Fruit fly (Drosophila melanogaster) whole organism, embryonic: Measurements from ENCODE around the gene CG46309.
A peak's percentile ranks its signal among the peaks of the same experiment; 100 is the strongest.

ENCODE experiments used
- B-H2 ChIP-seq: fragments of 200-800 bp; sonication (Bioruptor generic); optimal IDR thresholded peaks from 2 replicates; lab custom pipeline; 2018; ENCODE audit warnings: missing biosample characterization, mild to moderate bottlenecking, missing genetic modification characterization
- CG10654 ChIP-seq: fragments of 200-800 bp; sonication (Bioruptor generic); optimal IDR thresholded peaks from 2 replicates; lab custom pipeline; 2016; ENCODE audit warnings: missing biosample characterization, missing genetic modification characterization
- CG12104 ChIP-seq: fragments of 200-800 bp; sonication (Bioruptor generic); optimal IDR thresholded peaks from 3 replicates; lab custom pipeline; 2016; ENCODE audit warnings: missing biosample characterization, missing genetic modification characterization
- CG13123 ChIP-seq: fragments of 200-800 bp; sonication (Bioruptor generic); optimal IDR thresholded peaks from 2 replicates; lab custom pipeline; 2016; ENCODE audit warnings: missing biosample characterization, missing genetic modification characterization
- CG1529 ChIP-seq: fragments of 200-800 bp; sonication (Bioruptor generic); optimal IDR thresholded peaks from 3 replicates; lab custom pipeline; 2018; ENCODE audit warnings: missing biosample characterization, missing genetic modification characterization
- CG18599 ChIP-seq: fragments of 200-800 bp; sonication (Bioruptor generic); optimal IDR thresholded peaks from 3 replicates; lab custom pipeline; 2017; ENCODE audit warnings: missing biosample characterization, missing genetic modification characterization, mild to moderate bottlenecking, moderate library complexity, missing genetic modification reagents
- CG18619 ChIP-seq: fragments of 200-800 bp; sonication (Bioruptor generic); optimal IDR thresholded peaks from 3 replicates; lab custom pipeline; 2017; ENCODE audit warnings: missing biosample characterization, mild to moderate bottlenecking, missing genetic modification characterization
- CG2678 ChIP-seq: fragments of 200-800 bp; sonication (Bioruptor generic); optimal IDR thresholded peaks from 3 replicates; lab custom pipeline; 2019; ENCODE audit warnings: missing biosample characterization, mild to moderate bottlenecking, missing genetic modification characterization, moderate library complexity
- CG3407 ChIP-seq: fragments of 200-800 bp; sonication (Bioruptor generic); optimal IDR thresholded peaks from 2 replicates; lab custom pipeline; 2018; ENCODE audit warnings: missing biosample characterization, mild to moderate bottlenecking, missing genetic modification characterization
- CG4360 ChIP-seq: fragments of 200-800 bp; sonication (Bioruptor generic); IDR thresholded peaks from 2 replicates; pipeline ENCODE4 v1.3.6; 2022; ENCODE audit warnings: missing biosample characterization, missing genetic modification characterization
- CG4404 ChIP-seq: fragments of 200-800 bp; sonication (Bioruptor generic); IDR thresholded peaks from 2 replicates; pipeline ENCODE4 v1.3.6; 2022; ENCODE audit warnings: missing biosample characterization, missing genetic modification characterization
- CG5180 ChIP-seq: fragments of 200-800 bp; sonication (Bioruptor generic); optimal IDR thresholded peaks from 3 replicates; lab custom pipeline; 2017; ENCODE audit warnings: missing biosample characterization, missing genetic modification characterization, mild to moderate bottlenecking, moderate library complexity, missing genetic modification reagents
- CG8478 ChIP-seq: fragments of >200 bp; optimal IDR thresholded peaks from 2 replicates; lab custom pipeline; 2018
- CG9437 ChIP-seq: fragments of 200-800 bp; sonication (Bioruptor generic); optimal IDR thresholded peaks from 2 replicates; lab custom pipeline; 2018; ENCODE audit warnings: missing biosample characterization, mild to moderate bottlenecking, missing genetic modification characterization
- CG9797 ChIP-seq: fragments of 200-800 bp; sonication (Bioruptor generic); optimal IDR thresholded peaks from 3 replicates; lab custom pipeline; 2018; ENCODE audit warnings: missing biosample characterization, mild to moderate bottlenecking, missing genetic modification characterization
- CkIIα-i1 ChIP-seq: fragments of 200-800 bp; sonication (Bioruptor generic); IDR thresholded peaks from 2 replicates; pipeline ENCODE4 v1.3.6; 2022; ENCODE audit warnings: missing biosample characterization, missing genetic modification characterization
- D19A ChIP-seq: fragments of 200-800 bp; optimal IDR thresholded peaks from 3 replicates; lab custom pipeline; 2019; ENCODE audit warnings: missing biosample characterization, mild to moderate bottlenecking, missing genetic modification characterization, moderate library complexity
- Dbx ChIP-seq: fragments of 200-800 bp; sonication (Bioruptor generic); IDR thresholded peaks from 3 replicates; pipeline ENCODE4 v1.3.6; 2022; ENCODE audit warnings: missing biosample characterization, missing genetic modification characterization
- Doc2 ChIP-seq: fragments of 200-800 bp; sonication (Bioruptor generic); IDR thresholded peaks from 2 replicates; pipeline ENCODE4 v1.3.6; 2022; ENCODE audit warnings: missing biosample characterization, missing genetic modification characterization
- Dref ChIP-seq: fragments of 200-800 bp; sonication (Bioruptor generic); IDR thresholded peaks from 2 replicates; pipeline ENCODE4 v1.3.6; 2022; ENCODE audit warnings: missing biosample characterization, missing genetic modification characterization
- HLHmδ ChIP-seq: fragments of 200-800 bp; sonication (Bioruptor generic); optimal IDR thresholded peaks from 2 replicates; lab custom pipeline; 2018; ENCODE audit warnings: missing biosample characterization, mild to moderate bottlenecking, missing genetic modification characterization, moderate library complexity
- Hey ChIP-seq: fragments of 200-800 bp; sonication (Bioruptor generic); optimal IDR thresholded peaks from 3 replicates; lab custom pipeline; 2018; ENCODE audit warnings: missing biosample characterization, mild to moderate bottlenecking, missing genetic modification characterization
- Hr39 ChIP-seq: fragments of >200 bp; optimal IDR thresholded peaks from 2 replicates; lab custom pipeline; 2017
- Usf ChIP-seq: fragments of 200-800 bp; sonication (Bioruptor generic); optimal IDR thresholded peaks from 2 replicates; lab custom pipeline; 2017; ENCODE audit warnings: missing genotype, missing biosample characterization, missing genetic modification characterization
- ato ChIP-seq: fragments of 200-800 bp; sonication (Bioruptor generic); IDR thresholded peaks from 2 replicates; pipeline ENCODE4 v1.3.6; 2022; ENCODE audit warnings: missing biosample characterization, missing genetic modification characterization; ENCODE audit not compliant: partially characterized antibody
- az2 ChIP-seq: fragments of 200-800 bp; sonication (Bioruptor generic); optimal IDR thresholded peaks from 3 replicates; lab custom pipeline; 2016; ENCODE audit warnings: missing biosample characterization, missing genetic modification characterization
- bbx ChIP-seq: fragments of 200-800 bp; sonication (Bioruptor generic); IDR thresholded peaks from 2 replicates; pipeline ENCODE4 v1.3.6; 2022; ENCODE audit warnings: missing biosample characterization, missing genetic modification characterization; ENCODE audit not compliant: partially characterized antibody
- bsh ChIP-seq, 2 experiments: fragments of 200-800 bp; sonication (Bioruptor generic); optimal IDR thresholded peaks; 2 replicates each; lab custom pipeline; 2017 to 2018; ENCODE audit warnings: mild to moderate bottlenecking in 2 of 2, missing biosample characterization in 2 of 2, missing genetic modification characterization in 2 of 2, moderate library complexity in 1 of 2
- crc ChIP-seq: fragments of 200-800 bp; sonication (Bioruptor generic); optimal IDR thresholded peaks from 2 replicates; lab custom pipeline; 2016; ENCODE audit warnings: missing biosample characterization, missing genetic modification characterization
- dysf ChIP-seq: fragments of 200-800 bp; sonication (Bioruptor generic); IDR thresholded peaks from 3 replicates; pipeline ENCODE4 v1.3.6; 2022; ENCODE audit warnings: missing biosample characterization, missing genetic modification characterization
- fd102C ChIP-seq: fragments of 200-800 bp; sonication (Bioruptor generic); optimal IDR thresholded peaks from 2 replicates; lab custom pipeline; 2018; ENCODE audit warnings: missing biosample characterization, mild to moderate bottlenecking, missing genetic modification characterization, moderate library complexity
- fd96Cb ChIP-seq: fragments of 200-800 bp; sonication (Bioruptor generic); optimal IDR thresholded peaks from 2 replicates; lab custom pipeline; 2018; ENCODE audit warnings: missing biosample characterization, mild to moderate bottlenecking, missing genetic modification characterization, moderate library complexity
- gce ChIP-seq: fragments of 200-800 bp; sonication (Bioruptor generic); IDR thresholded peaks from 3 replicates; pipeline ENCODE4 v1.3.6; 2022; ENCODE audit warnings: missing biosample characterization, missing genetic modification characterization
- gcm2 ChIP-seq: fragments of 200-800 bp; sonication (Bioruptor generic); optimal IDR thresholded peaks from 2 replicates; lab custom pipeline; 2016; ENCODE audit warnings: missing biosample characterization, missing genetic modification characterization
- grau ChIP-seq: fragments of 200-800 bp; optimal IDR thresholded peaks from 3 replicates; lab custom pipeline; 2019; ENCODE audit warnings: missing biosample characterization, mild to moderate bottlenecking, missing genetic modification characterization, moderate library complexity
- gsb-n ChIP-seq: fragments of 200-800 bp; sonication (Bioruptor generic); optimal IDR thresholded peaks from 3 replicates; lab custom pipeline; 2018; ENCODE audit warnings: missing biosample characterization, mild to moderate bottlenecking, missing genetic modification characterization
- hth ChIP-seq: fragments of >200 bp; optimal IDR thresholded peaks from 2 replicates; lab custom pipeline; 2017; ENCODE audit warnings: inconsistent platforms
- kay ChIP-seq: fragments of 200-800 bp; sonication (Bioruptor generic); optimal IDR thresholded peaks from 2 replicates; lab custom pipeline; 2016; ENCODE audit warnings: missing biosample characterization, missing genetic modification characterization
- lmd ChIP-seq: fragments of 200-800 bp; sonication (Bioruptor generic); IDR thresholded peaks from 2 replicates; pipeline ENCODE4 v1.3.6; 2022; ENCODE audit warnings: missing biosample characterization, missing genetic modification characterization
- nerfin-1 ChIP-seq: fragments of 200-800 bp; sonication (Bioruptor generic); optimal IDR thresholded peaks from 3 replicates; lab custom pipeline; 2019; ENCODE audit warnings: missing biosample characterization, mild to moderate bottlenecking, missing genetic modification characterization, moderate library complexity
- onecut ChIP-seq: fragments of 200-800 bp; sonication (Bioruptor generic); IDR thresholded peaks from 2 replicates; pipeline ENCODE4 v1.3.6; 2022; ENCODE audit warnings: missing biosample characterization, missing genetic modification characterization
- pb ChIP-seq: fragments of 200-800 bp; sonication (Bioruptor generic); optimal IDR thresholded peaks from 3 replicates; lab custom pipeline; 2016; ENCODE audit warnings: missing biosample characterization, missing genetic modification characterization
- pfk ChIP-seq: fragments of 200-800 bp; sonication (Bioruptor generic); optimal IDR thresholded peaks from 2 replicates; lab custom pipeline; 2018; ENCODE audit warnings: missing biosample characterization, mild to moderate bottlenecking, missing genetic modification characterization, moderate library complexity
- psq ChIP-seq: fragments of 200-800 bp; sonication (Bioruptor generic); optimal IDR thresholded peaks from 2 replicates; lab custom pipeline; 2017; ENCODE audit warnings: missing biosample characterization, missing genetic modification characterization
- pum ChIP-seq: fragments of 200-800 bp; sonication (Bioruptor generic); optimal IDR thresholded peaks from 2 replicates; lab custom pipeline; 2016; ENCODE audit warnings: missing biosample characterization, missing genetic modification characterization
- run ChIP-seq: fragments of 200-800 bp; sonication (Bioruptor generic); optimal IDR thresholded peaks from 3 replicates; lab custom pipeline; 2018; ENCODE audit warnings: missing biosample characterization, mild to moderate bottlenecking, missing genetic modification characterization
- so ChIP-seq: fragments of 200-800 bp; sonication (Bioruptor generic); IDR thresholded peaks from 3 replicates; pipeline ENCODE4 v1.3.6; 2022; ENCODE audit warnings: missing biosample characterization, missing genetic modification characterization
- sob ChIP-seq: fragments of 200-800 bp; sonication (Bioruptor generic); IDR thresholded peaks from 2 replicates; pipeline ENCODE4 v1.3.6; 2022; ENCODE audit warnings: missing biosample characterization, missing genetic modification characterization
- tgo ChIP-seq: fragments of 200-800 bp; sonication (Bioruptor generic); IDR thresholded peaks from 3 replicates; pipeline ENCODE4 v1.3.6; 2022; ENCODE audit warnings: missing biosample characterization, missing genetic modification characterization
- twi ChIP-seq: fragments of 200-800 bp; optimal IDR thresholded peaks from 2 replicates; lab custom pipeline; 2019; ENCODE audit warnings: missing biosample characterization, mild to moderate bottlenecking, missing genetic modification characterization, moderate library complexity
- usp ChIP-seq: fragments of >200 bp; optimal IDR thresholded peaks from 2 replicates; lab custom pipeline; 2017; ENCODE audit warnings: missing biosample characterization, missing genetic modification characterization

CG46309 gene

dm6 chr2L:16284306-16285299 is 33.0 kb upstream of the CG46309 start (continued):
- TF ChIP-seq CG8478 (peak; percentile 74), Doc2 (GFP tag; lab: Robert Waterston, UW) (no peak), crc (GFP tag; lab: Kevin White, UChicago) (no peak), CG4360 (GFP tag; lab: Robert Waterston, UW) (no peak), CG4404 (no peak), nerfin-1 (tag; lab: Kevin White, UChicago) (peak; percentile 75), pb (GFP tag; lab: Kevin White, UChicago) (no peak), CG18619 (GFP tag; lab: Kevin White, UChicago) (peak; percentile 23), sob (GFP tag; lab: Robert Waterston, UW) (no peak), Usf (GFP tag; lab: Kevin White, UChicago) (no peak), Dref (GFP tag; lab: Robert Waterston, UW) (no peak), dysf (GFP tag; lab: Robert Waterston, UW) (no peak), usp (GFP tag; lab: Kevin White, UChicago) (no peak), bsh (GFP tag; optimal IDR thresholded peaks at IDR 0.05; lab: Kevin White, UChicago) (peak; percentile 30 to 33), onecut (GFP tag; lab: Robert Waterston, UW) (peak; percentile 42), CG5180 (GFP tag; lab: Kevin White, UChicago) (peak; percentile 27), Hey (tag; lab: Kevin White, UChicago) (no peak), CG13123 (GFP tag; lab: Kevin White, UChicago) (no peak), psq (GFP tag; lab: Kevin White, UChicago) (no peak), fd102C (no peak), bbx (GFP tag; lab: Robert Waterston, UW) (no peak), fd96Cb (tag; lab: Kevin White, UChicago) (peak; percentile 24), ato (no peak), twi (peak; percentile 4), CkIIα-i1 (GFP tag; lab: Robert Waterston, UW) (no peak), Dbx (GFP tag; lab: Robert Waterston, UW) (no peak), Hr39 (no peak), so (GFP tag; lab: Robert Waterston, UW) (no peak), tgo (no peak), CG9437 (GFP tag; lab: Kevin White, UChicago) (no peak), lmd (GFP tag; lab: Robert Waterston, UW) (no peak), hth (lab: Kevin White, UChicago) (no peak), kay (GFP tag; lab: Kevin White, UChicago) (no peak), D19A (tag; lab: Kevin White, UChicago) (no peak), gce (no peak), gcm2 (GFP tag; lab: Kevin White, UChicago) (peak; percentile 47), CG18599 (GFP tag; lab: Kevin White, UChicago) (peak; percentile 77), gsb-n (tag; lab: Kevin White, UChicago) (peak; percentile 19), CG9797 (no peak), pfk (GFP tag; lab: Kevin White, UChicago) (peak; percentile 99), pum (no peak), CG3407 (GFP tag; lab: Kevin White, UChicago) (no peak), HLHmδ (GFP tag; lab: Kevin White, UChicago) (no peak), CG2678 (peak; percentile 74), run (tag; lab: Kevin White, UChicago) (no peak), CG1529 (no peak), B-H2 (GFP tag; lab: Kevin White, UChicago) (no peak), CG12104 (GFP tag; lab: Kevin White, UChicago) (peak; percentile 0), grau (peak; percentile 45), CG10654 (peak; percentile 21), az2 (GFP tag; lab: Kevin White, UChicago) (no peak)
